Worm (Caenorhabditis elegans) whole organism, L3 larva: ENCODE data around the gene acr-14.
A peak's percentile ranks its signal among the peaks of the same experiment; 100 is the strongest.

Experiments
- R02D3.7 ChIP-seq: fragments of 150-350 bp; optimal IDR thresholded peaks from 2 replicates; lab custom pipeline; 2014; ENCODE audit warnings: missing biosample characterization, missing genetic modification characterization
- ZK546.5 ChIP-seq: sonication (generic microtip); optimal IDR thresholded peaks from 2 replicates; lab custom pipeline; 2017; ENCODE audit warnings: missing biosample characterization, missing genetic modification characterization
- aly-2 ChIP-seq: fragments of 150-350 bp; optimal IDR thresholded peaks from 2 replicates; lab custom pipeline; 2014; ENCODE audit warnings: missing biosample characterization, missing genetic modification characterization
- ama-1 ChIP-seq: fragments of 150-350 bp; optimal IDR thresholded peaks from 2 replicates; lab custom pipeline; 2018
- ceh-28 ChIP-seq: fragments of 150-350 bp; optimal IDR thresholded peaks from 2 replicates; lab custom pipeline; 2014; ENCODE audit warnings: missing biosample characterization, missing genetic modification reagents, missing genetic modification characterization
- ceh-82 ChIP-seq: fragments of 150-350 bp; optimal IDR thresholded peaks from 2 replicates; lab custom pipeline; 2014; ENCODE audit warnings: missing biosample characterization, missing genetic modification characterization
- ceh-9 ChIP-seq: sonication (generic microtip); optimal IDR thresholded peaks from 2 replicates; lab custom pipeline; 2018; ENCODE audit warnings: missing biosample characterization, missing genetic modification characterization
- daf-12 ChIP-seq: fragments of 150-350 bp; optimal IDR thresholded peaks from 2 replicates; lab custom pipeline; 2014; ENCODE audit warnings: missing biosample characterization, missing genetic modification reagents, missing genetic modification characterization
- egl-27 ChIP-seq: sonication (generic microtip); optimal IDR thresholded peaks from 4 replicates; lab custom pipeline; 2017; ENCODE audit warnings: missing biosample characterization, missing genetic modification reagents, missing genetic modification characterization
- egl-5 ChIP-seq: fragments of 150-350 bp; optimal IDR thresholded peaks from 2 replicates; lab custom pipeline; 2017; ENCODE audit warnings: missing biosample characterization, missing genetic modification reagents, missing genetic modification characterization, inconsistent platforms
- elt-1 ChIP-seq: fragments of 150-350 bp; optimal IDR thresholded peaks from 2 replicates; lab custom pipeline; 2014; ENCODE audit warnings: missing biosample characterization, missing genetic modification characterization
- elt-2 ChIP-seq: sonication (generic microtip); optimal IDR thresholded peaks from 2 replicates; lab custom pipeline; 2016; ENCODE audit warnings: missing genetic modification reagents, mild to moderate bottlenecking, missing genetic modification characterization, missing compliant biosample characterization
- elt-3 ChIP-seq, 3 experiments: fragments of 150-350 bp in 1 of 3; sonication (generic microtip) in 2 of 3; optimal IDR thresholded peaks; 2 replicates in 2 of 3; 4 replicates in 1 of 3; lab custom pipeline; 2014 to 2017; ENCODE audit warnings: missing biosample characterization in 3 of 3, missing genetic modification characterization in 3 of 3
- fkh-10 ChIP-seq: sonication (generic microtip); optimal IDR thresholded peaks from 2 replicates; lab custom pipeline; 2017; ENCODE audit warnings: missing biosample characterization, missing genetic modification reagents, missing genetic modification characterization
- hmg-11 ChIP-seq: sonication (generic microtip); optimal IDR thresholded peaks from 2 replicates; lab custom pipeline; 2016; ENCODE audit warnings: missing genetic modification characterization, missing compliant biosample characterization
- jun-1 ChIP-seq: fragments of 150-350 bp; optimal IDR thresholded peaks from 2 replicates; lab custom pipeline; 2014; ENCODE audit warnings: missing biosample characterization, missing genetic modification reagents, missing genetic modification characterization
- lin-15B ChIP-seq: fragments of 150-350 bp; optimal IDR thresholded peaks from 2 replicates; lab custom pipeline; 2014; ENCODE audit warnings: missing biosample characterization, missing genetic modification characterization
- lin-39 ChIP-seq: fragments of 150-350 bp; optimal IDR thresholded peaks from 2 replicates; lab custom pipeline; 2018; ENCODE audit warnings: missing biosample characterization, missing genetic modification reagents, missing genetic modification characterization
- lsy-12 ChIP-seq: sonication (generic microtip); optimal IDR thresholded peaks from 2 replicates; lab custom pipeline; 2016; ENCODE audit warnings: mild to moderate bottlenecking, missing genetic modification characterization, missing compliant biosample characterization
- mdl-1 ChIP-seq: fragments of 150-350 bp; optimal IDR thresholded peaks from 2 replicates; lab custom pipeline; 2014; ENCODE audit warnings: missing biosample characterization, missing genetic modification characterization
- mml-1 ChIP-seq: fragments of 150-350 bp; sonication (generic microtip); optimal IDR thresholded peaks from 3 replicates; lab custom pipeline; 2014; ENCODE audit warnings: missing biosample characterization, missing genetic modification characterization
- nfya-1 ChIP-seq: sonication (generic microtip); optimal IDR thresholded peaks from 2 replicates; lab custom pipeline; 2017; ENCODE audit warnings: missing genetic modification characterization, mild to moderate bottlenecking, missing compliant biosample characterization, antibody characterized with exemption, moderate library complexity; ENCODE audit not compliant: insufficient read depth
- nhr-23 ChIP-seq: fragments of 150-350 bp; optimal IDR thresholded peaks from 2 replicates; lab custom pipeline; 2014; ENCODE audit warnings: missing biosample characterization, missing genetic modification reagents, missing genetic modification characterization
- nhr-237 ChIP-seq: fragments of 150-350 bp; optimal IDR thresholded peaks from 2 replicates; lab custom pipeline; 2014; ENCODE audit warnings: missing biosample characterization, missing genetic modification characterization
- nhr-25 ChIP-seq: sonication (generic microtip); optimal IDR thresholded peaks from 2 replicates; lab custom pipeline; 2017; ENCODE audit warnings: missing biosample characterization, missing genetic modification characterization
- nhr-43 ChIP-seq: sonication (generic microtip); optimal IDR thresholded peaks from 2 replicates; lab custom pipeline; 2016; ENCODE audit warnings: mild to moderate bottlenecking, missing genetic modification characterization, missing compliant biosample characterization; ENCODE audit not compliant: poor library complexity, severe bottlenecking
- nhr-67 ChIP-seq: fragments of 150-350 bp; optimal IDR thresholded peaks from 2 replicates; lab custom pipeline; 2014; ENCODE audit warnings: missing biosample characterization, missing genetic modification characterization
- nhr-77 ChIP-seq: fragments of 150-350 bp; optimal IDR thresholded peaks from 2 replicates; lab custom pipeline; 2014; ENCODE audit warnings: missing biosample characterization, missing genetic modification characterization
- pha-4 ChIP-seq: fragments of 150-350 bp; optimal IDR thresholded peaks from 2 replicates; lab custom pipeline; 2014; ENCODE audit warnings: missing biosample characterization, missing genetic modification reagents, missing genetic modification characterization
- skn-1 ChIP-seq: fragments of 150-350 bp; optimal IDR thresholded peaks from 2 replicates; lab custom pipeline; 2014; ENCODE audit warnings: missing biosample characterization, missing genetic modification characterization
- snpc-4 ChIP-seq: fragments of 150-350 bp; optimal IDR thresholded peaks from 2 replicates; lab custom pipeline; 2014; ENCODE audit warnings: missing biosample characterization, missing genetic modification characterization
- tbx-2 ChIP-seq: sonication (generic microtip); optimal IDR thresholded peaks from 2 replicates; lab custom pipeline; 2016; ENCODE audit warnings: mild to moderate bottlenecking, missing genetic modification characterization, missing compliant biosample characterization
- unc-39 ChIP-seq: sonication (generic microtip); optimal IDR thresholded peaks from 4 replicates; lab custom pipeline; 2017; ENCODE audit warnings: missing biosample characterization, missing genetic modification characterization
- unc-62 ChIP-seq: fragments of 150-350 bp; sonication (generic microtip); optimal IDR thresholded peaks from 4 replicates; lab custom pipeline; 2014; ENCODE audit warnings: missing biosample characterization, missing genetic modification reagents, missing genetic modification characterization
- zag-1 ChIP-seq: fragments of 150-350 bp; optimal IDR thresholded peaks from 2 replicates; lab custom pipeline; 2014; ENCODE audit warnings: missing biosample characterization, missing genetic modification characterization
- ztf-11 ChIP-seq: fragments of 150-350 bp; optimal IDR thresholded peaks from 2 replicates; lab custom pipeline; 2014; ENCODE audit warnings: missing biosample characterization, missing genetic modification characterization
- ztf-4 ChIP-seq: fragments of 150-350 bp; optimal IDR thresholded peaks from 2 replicates; lab custom pipeline; 2014; ENCODE audit warnings: missing biosample characterization, missing genetic modification characterization

acr-14 gene

ce11 chrII:8130792-8131191 is 46.2 kb downstream of the acr-14 start:
- TF ChIP-seq ZK546.5 (no peak), ztf-4 (no peak), ama-1 (lab: Kevin White, UChicago) (peak; percentile 67), lsy-12 (tag; lab: Kevin White, UChicago) (peak; percentile 28), jun-1 (tag; lab: Kevin White, UChicago) (no peak), ceh-82 (tag; lab: Kevin White, UChicago) (no peak), skn-1 (tag; lab: Kevin White, UChicago) (no peak), pha-4 (tag; lab: Kevin White, UChicago) (peak; percentile 25), aly-2 (tag; lab: Kevin White, UChicago) (no peak), daf-12 (tag; lab: Kevin White, UChicago) (peak; percentile 62)
- TF ChIP-seq, all 47 proteins: peak for 4

- TF ChIP-seq elt-3 (tag; optimal IDR thresholded peaks at IDR 0.05; lab: Kevin White, UChicago) (no peak), egl-27 (tag; lab: Kevin White, UChicago) (no peak), unc-39 (no peak), ama-1 (lab: Kevin White, UChicago) (peak; percentile 34), elt-1 (tag; lab: Kevin White, UChicago) (peak; percentile 23), nhr-237 (tag; lab: Kevin White, UChicago) (no peak), ceh-9 (tag; lab: Kevin White, UChicago) (no peak), mdl-1 (no peak), nhr-25 (peak; percentile 72), fkh-10 (GFP tag; lab: Kevin White, UChicago) (no peak), tbx-2 (tag; lab: Kevin White, UChicago) (no peak), egl-5 (tag; lab: Kevin White, UChicago) (no peak), nfya-1 (tag; lab: Kevin White, UChicago) (peak; percentile 22), R02D3.7 (tag; lab: Kevin White, UChicago) (no peak), elt-2 (tag; lab: Kevin White, UChicago) (no peak)
Measured at ce11 chrII:8129495-8130010, 47.4 kb downstream of the acr-14 start, which contains the start of gene ulp-4. ulp-4 (plus strand) TSS chrII:8129960.

- TF ChIP-seq pha-4 (tag; lab: Kevin White, UChicago), result no peak
- TF ChIP-seq ama-1 (lab: Kevin White, UChicago), result no peak
- TF ChIP-seq mml-1 (tag; lab: Kevin White, UChicago), result no peak
- no peak for TF ChIP-seq nhr-237 (tag; lab: Kevin White, UChicago)
- TF ChIP-seq aly-2 (tag; lab: Kevin White, UChicago), result no peak
- TF ChIP-seq mdl-1, result no peak
- no peak for TF ChIP-seq nhr-43 (tag; lab: Kevin White, UChicago)
- TF ChIP-seq elt-2 (tag; lab: Kevin White, UChicago), result no peak
- no peak for TF ChIP-seq ztf-4
- no peak for TF ChIP-seq zag-1 (tag; lab: Kevin White, UChicago)
- TF ChIP-seq ZK546.5, result no peak
- TF ChIP-seq snpc-4, result no peak
- no peak for TF ChIP-seq nhr-67
- no peak for TF ChIP-seq unc-39
- TF ChIP-seq nhr-25, result no peak
- no peak for TF ChIP-seq lin-15B (tag; lab: Kevin White, UChicago)
- TF ChIP-seq lin-39 (tag; lab: Kevin White, UChicago), result no peak
Measured at ce11 chrII:8129040-8129387, 48.0 kb downstream of the acr-14 start.

ce11 chrII:8128273-8129039 is 48.5 kb downstream of the acr-14 start:
- peak in 1 of 3 experiments; percentile 52 for TF ChIP-seq elt-3 (tag; optimal IDR thresholded peaks at IDR 0.05; lab: Kevin White, UChicago)
- TF ChIP-seq nhr-43 (tag; lab: Kevin White, UChicago), result peak; percentile 58
- no peak for TF ChIP-seq nhr-77 (tag; lab: Kevin White, UChicago)
- peak; percentile 27 for TF ChIP-seq skn-1 (tag; lab: Kevin White, UChicago)
- no peak for TF ChIP-seq ceh-82 (tag; lab: Kevin White, UChicago)
- TF ChIP-seq nfya-1 (tag; lab: Kevin White, UChicago), result peak; percentile 85
- peak; percentile 55 for TF ChIP-seq elt-1 (tag; lab: Kevin White, UChicago)
- TF ChIP-seq unc-62, result peak; percentile 42
- no peak for TF ChIP-seq lin-15B (tag; lab: Kevin White, UChicago)
- TF ChIP-seq ama-1 (lab: Kevin White, UChicago), result peak; percentile 40
- no peak for TF ChIP-seq snpc-4
- peak; percentile 50 for TF ChIP-seq ztf-4
- TF ChIP-seq nhr-23 (tag; lab: Kevin White, UChicago), result peak; percentile 49
- TF ChIP-seq tbx-2 (tag; lab: Kevin White, UChicago), result peak; percentile 0
- peak; percentile 35 for TF ChIP-seq elt-2 (tag; lab: Kevin White, UChicago)
- peak; percentile 94 for TF ChIP-seq nhr-25
- TF ChIP-seq hmg-11 (tag; lab: Kevin White, UChicago), result peak; percentile 71
- TF ChIP-seq ztf-11, result no peak
- peak; percentile 79 for TF ChIP-seq lin-39 (tag; lab: Kevin White, UChicago)
- peak; percentile 44 for TF ChIP-seq ceh-28 (tag; lab: Kevin White, UChicago)
- peak; percentile 69 for TF ChIP-seq pha-4 (tag; lab: Kevin White, UChicago)
